Fruit fly (Drosophila melanogaster) whole organism, embryonic: Measurements from ENCODE around the gene CG5355.
A peak's percentile ranks its signal among the peaks of the same experiment; 100 is the strongest.

Experiments
- CG13287 ChIP-seq: fragments of 200-800 bp; sonication (Bioruptor generic); IDR thresholded peaks from 2 replicates; pipeline ENCODE4 v1.3.6; 2022; ENCODE audit warnings: missing biosample characterization, missing genetic modification characterization; ENCODE audit not compliant: partially characterized antibody
- CG14667 ChIP-seq: fragments of 200-800 bp; sonication (Bioruptor generic); IDR thresholded peaks from 2 replicates; pipeline ENCODE4 v1.3.6; 2022; ENCODE audit warnings: missing biosample characterization, missing genetic modification characterization
- CG15479 ChIP-seq: fragments of 200-800 bp; sonication (Bioruptor generic); optimal IDR thresholded peaks from 3 replicates; lab custom pipeline; 2019; ENCODE audit warnings: missing biosample characterization, mild to moderate bottlenecking, missing genetic modification characterization, moderate library complexity
- CG1603 ChIP-seq: fragments of 200-800 bp; sonication (Bioruptor generic); optimal IDR thresholded peaks from 2 replicates; lab custom pipeline; 2019; ENCODE audit warnings: missing biosample characterization, mild to moderate bottlenecking, missing genetic modification characterization, moderate library complexity
- CG16813 ChIP-seq: fragments of 200-800 bp; sonication (Bioruptor generic); IDR thresholded peaks from 3 replicates; pipeline ENCODE4 v1.3.6; 2022; ENCODE audit warnings: missing biosample characterization, missing genetic modification characterization; ENCODE audit not compliant: partially characterized antibody
- CG17186 ChIP-seq: fragments of 200-800 bp; sonication (Bioruptor generic); optimal IDR thresholded peaks from 3 replicates; lab custom pipeline; 2017; ENCODE audit warnings: missing biosample characterization, missing genetic modification reagents, missing genetic modification characterization
- CG18476 ChIP-seq: fragments of 200-800 bp; sonication (Bioruptor generic); optimal IDR thresholded peaks from 2 replicates; lab custom pipeline; 2016; ENCODE audit warnings: missing biosample characterization, mild to moderate bottlenecking, missing genetic modification characterization
- CG18619 ChIP-seq: fragments of 200-800 bp; sonication (Bioruptor generic); optimal IDR thresholded peaks from 3 replicates; lab custom pipeline; 2017; ENCODE audit warnings: missing biosample characterization, mild to moderate bottlenecking, missing genetic modification characterization
- CG18764 ChIP-seq: fragments of 200-800 bp; sonication (Bioruptor generic); optimal IDR thresholded peaks from 3 replicates; lab custom pipeline; 2016; ENCODE audit warnings: missing biosample characterization, missing genetic modification characterization
- CG2116 ChIP-seq: fragments of 200-800 bp; sonication (Bioruptor generic); optimal IDR thresholded peaks from 3 replicates; lab custom pipeline; 2018; ENCODE audit warnings: missing biosample characterization, mild to moderate bottlenecking, missing genetic modification characterization
- CG2129 ChIP-seq: fragments of 200-800 bp; sonication (Bioruptor generic); IDR thresholded peaks from 2 replicates; pipeline ENCODE4 v1.3.6; 2022; ENCODE audit warnings: missing biosample characterization, missing genetic modification characterization; ENCODE audit not compliant: partially characterized antibody
- CG34376 ChIP-seq: fragments of 200-800 bp; sonication (Bioruptor generic); optimal IDR thresholded peaks from 2 replicates; lab custom pipeline; 2018; ENCODE audit warnings: missing biosample characterization, mild to moderate bottlenecking, missing genetic modification characterization
- CG4424 ChIP-seq: fragments of 200-800 bp; sonication (Bioruptor generic); optimal IDR thresholded peaks from 3 replicates; lab custom pipeline; 2016; ENCODE audit warnings: missing biosample characterization, missing genetic modification characterization
- CG4617 ChIP-seq: fragments of 200-800 bp; sonication (Bioruptor generic); optimal IDR thresholded peaks from 3 replicates; lab custom pipeline; 2016; ENCODE audit warnings: missing biosample characterization, missing genetic modification characterization, borderline replicate concordance
- CG7556 ChIP-seq: fragments of 200-800 bp; sonication (Bioruptor generic); optimal IDR thresholded peaks from 2 replicates; lab custom pipeline; 2017; ENCODE audit warnings: missing biosample characterization, mild to moderate bottlenecking, missing genetic modification characterization
- CG8944 ChIP-seq: fragments of 200-800 bp; sonication (Bioruptor generic); optimal IDR thresholded peaks from 3 replicates; lab custom pipeline; 2016; ENCODE audit warnings: missing biosample characterization, missing genetic modification characterization
- CG9876 ChIP-seq: fragments of 200-800 bp; sonication (Bioruptor generic); optimal IDR thresholded peaks from 2 replicates; lab custom pipeline; 2016; ENCODE audit warnings: missing biosample characterization, missing genetic modification characterization
- CoRest ChIP-seq: fragments of 200-800 bp; sonication (Bioruptor generic); optimal IDR thresholded peaks from 3 replicates; lab custom pipeline; 2018; ENCODE audit warnings: missing biosample characterization, mild to moderate bottlenecking, missing genetic modification characterization, moderate library complexity
- Dip2 ChIP-seq: fragments of 200-800 bp; sonication (Bioruptor generic); IDR thresholded peaks from 2 replicates; pipeline ENCODE4 v1.3.6; 2022; ENCODE audit warnings: missing biosample characterization, missing genetic modification characterization
- Dip3 ChIP-seq: fragments of 200-800 bp; sonication (Bioruptor generic); optimal IDR thresholded peaks from 3 replicates; lab custom pipeline; 2016; ENCODE audit warnings: missing biosample characterization, missing genetic modification characterization
- Fer1 ChIP-seq: fragments of 200-800 bp; sonication (Bioruptor generic); optimal IDR thresholded peaks from 2 replicates; lab custom pipeline; 2017; ENCODE audit warnings: missing biosample characterization, mild to moderate bottlenecking, missing genetic modification characterization
- Kr ChIP-seq: fragments of 200-800 bp; sonication (Bioruptor generic); optimal IDR thresholded peaks from 2 replicates; lab custom pipeline; 2017; ENCODE audit warnings: missing biosample characterization, mild to moderate bottlenecking, missing genetic modification characterization
- Lhr ChIP-seq: fragments of 200-800 bp; sonication (Bioruptor generic); optimal IDR thresholded peaks from 3 replicates; lab custom pipeline; 2017; ENCODE audit warnings: mild to moderate bottlenecking, missing biosample characterization, missing genetic modification reagents, missing genetic modification characterization
- MBD-R2 ChIP-seq: fragments of 200-800 bp; sonication (Bioruptor generic); IDR thresholded peaks from 2 replicates; pipeline ENCODE4 v1.3.6; 2022; ENCODE audit warnings: missing biosample characterization, missing genetic modification characterization
- Med ChIP-seq: fragments of 200-800 bp; sonication (Bioruptor generic); peaks from one replicate; lab custom pipeline; 2016; ENCODE audit warnings: missing biosample characterization, missing genetic modification characterization, mild to moderate bottlenecking, inconsistent platforms, moderate library complexity
- Nf-YC ChIP-seq: fragments of 200-800 bp; optimal IDR thresholded peaks from 3 replicates; lab custom pipeline; 2019; ENCODE audit warnings: missing biosample characterization, mild to moderate bottlenecking, missing genetic modification characterization, moderate library complexity
- Sin3A ChIP-seq: fragments of >200 bp; optimal IDR thresholded peaks from 2 replicates; lab custom pipeline; 2018
- Sox100B ChIP-seq: fragments of 200-800 bp; sonication (Bioruptor generic); optimal IDR thresholded peaks from 3 replicates; lab custom pipeline; 2018; ENCODE audit warnings: missing biosample characterization, mild to moderate bottlenecking, missing genetic modification characterization
- Sry-δ ChIP-seq: fragments of 200-800 bp; sonication (Bioruptor generic); optimal IDR thresholded peaks from 2 replicates; lab custom pipeline; 2016; ENCODE audit warnings: missing biosample characterization, missing genetic modification characterization
- Stat92E ChIP-seq, 3 experiments: fragments of >200 bp in 2 of 3; fragments of 200-800 bp in 1 of 3; sonication (Bioruptor generic) in 1 of 3; optimal IDR thresholded peaks; 2 replicates each; lab custom pipeline; 2017 to 2019; ENCODE audit warnings: missing biosample characterization in 3 of 3, missing genetic modification characterization in 3 of 3, mild to moderate bottlenecking in 1 of 3, moderate library complexity in 1 of 3
- Vsx1 ChIP-seq: fragments of 200-800 bp; sonication (Bioruptor generic); optimal IDR thresholded peaks from 2 replicates; lab custom pipeline; 2017; ENCODE audit warnings: missing biosample characterization, mild to moderate bottlenecking, missing genetic modification characterization, missing genetic modification reagents
- bsh ChIP-seq, 2 experiments: fragments of 200-800 bp; sonication (Bioruptor generic); optimal IDR thresholded peaks; 2 replicates each; lab custom pipeline; 2017 to 2018; ENCODE audit warnings: mild to moderate bottlenecking in 2 of 2, missing biosample characterization in 2 of 2, missing genetic modification characterization in 2 of 2, moderate library complexity in 1 of 2
- crp ChIP-seq, 2 experiments: fragments of 200-800 bp; sonication (Bioruptor generic); optimal IDR thresholded peaks; 2 replicates in 1 of 2; 3 replicates in 1 of 2; lab custom pipeline; 2017; ENCODE audit warnings: missing biosample characterization in 2 of 2, missing genetic modification characterization in 2 of 2, mild to moderate bottlenecking in 1 of 2, moderate library complexity in 1 of 2
- gsb-n ChIP-seq: fragments of 200-800 bp; sonication (Bioruptor generic); optimal IDR thresholded peaks from 3 replicates; lab custom pipeline; 2018; ENCODE audit warnings: missing biosample characterization, mild to moderate bottlenecking, missing genetic modification characterization
- gt ChIP-seq: fragments of 200-800 bp; sonication (Bioruptor generic); IDR thresholded peaks from 2 replicates; pipeline ENCODE4 v1.3.6; 2022; ENCODE audit warnings: missing biosample characterization, missing genetic modification characterization
- mld ChIP-seq: fragments of 200-800 bp; sonication (Bioruptor generic); IDR thresholded peaks from 3 replicates; pipeline ENCODE4 v1.3.6; 2022; ENCODE audit warnings: missing biosample characterization, missing genetic modification characterization; ENCODE audit not compliant: partially characterized antibody
- nerfin-2 ChIP-seq: fragments of 200-800 bp; sonication (Bioruptor generic); IDR thresholded peaks from 2 replicates; pipeline ENCODE4 v1.3.6; 2022; ENCODE audit warnings: missing biosample characterization, missing genetic modification characterization; ENCODE audit not compliant: partially characterized antibody
- nom ChIP-seq: fragments of 200-800 bp; sonication (Bioruptor generic); optimal IDR thresholded peaks from 2 replicates; lab custom pipeline; 2017; ENCODE audit warnings: missing biosample characterization, missing genetic modification characterization, mild to moderate bottlenecking, moderate library complexity, missing genetic modification reagents
- pum ChIP-seq: fragments of 200-800 bp; sonication (Bioruptor generic); optimal IDR thresholded peaks from 2 replicates; lab custom pipeline; 2016; ENCODE audit warnings: missing biosample characterization, missing genetic modification characterization
- schlank ChIP-seq: fragments of 200-800 bp; sonication (Bioruptor generic); optimal IDR thresholded peaks from 2 replicates; lab custom pipeline; 2018; ENCODE audit warnings: missing biosample characterization, mild to moderate bottlenecking, missing genetic modification characterization
- sd ChIP-seq: fragments of 200-800 bp; sonication (Bioruptor generic); optimal IDR thresholded peaks from 3 replicates; lab custom pipeline; 2018; ENCODE audit warnings: missing biosample characterization, mild to moderate bottlenecking, missing genetic modification characterization, moderate library complexity
- sr ChIP-seq: fragments of 200-800 bp; sonication (Bioruptor generic); IDR thresholded peaks from 3 replicates; pipeline ENCODE4 v1.3.6; 2022; ENCODE audit warnings: missing biosample characterization, missing genetic modification characterization
- sug ChIP-seq: fragments of 200-800 bp; optimal IDR thresholded peaks from 2 replicates; lab custom pipeline; 2019; ENCODE audit warnings: missing biosample characterization, mild to moderate bottlenecking, missing genetic modification characterization, moderate library complexity
- tna ChIP-seq: fragments of 200-800 bp; sonication (Bioruptor generic); IDR thresholded peaks from 2 replicates; pipeline ENCODE4 v1.3.6; 2022; ENCODE audit warnings: missing biosample characterization, missing genetic modification characterization; ENCODE audit not compliant: partially characterized antibody
- trem ChIP-seq: fragments of 200-800 bp; optimal IDR thresholded peaks from 3 replicates; lab custom pipeline; 2019; ENCODE audit warnings: missing biosample characterization, mild to moderate bottlenecking, missing genetic modification characterization, moderate library complexity
- twi ChIP-seq: fragments of 200-800 bp; optimal IDR thresholded peaks from 2 replicates; lab custom pipeline; 2019; ENCODE audit warnings: missing biosample characterization, mild to moderate bottlenecking, missing genetic modification characterization, moderate library complexity
- unc-4 ChIP-seq: fragments of 200-800 bp; sonication (Bioruptor generic); IDR thresholded peaks from 2 replicates; pipeline ENCODE4 v1.3.6; 2022; ENCODE audit warnings: missing biosample characterization, missing genetic modification characterization; ENCODE audit not compliant: partially characterized antibody
- vnd ChIP-seq: fragments of 200-800 bp; sonication (Bioruptor generic); IDR thresholded peaks from 3 replicates; pipeline ENCODE4 v1.3.6; 2022; ENCODE audit warnings: missing biosample characterization, missing genetic modification characterization; ENCODE audit not compliant: partially characterized antibody

Gene CG5355

dm6 chr2L:10426534-10427048, 13.3 kb upstream of the CG5355 start, which contains the start of the genes SmB and KdelR (continued):
- TF ChIP-seq tna (GFP tag; lab: Robert Waterston, UW) (peak; percentile 84), Sox100B (GFP tag; lab: Kevin White, UChicago) (peak; percentile 48), CG2116 (GFP tag; lab: Kevin White, UChicago) (peak; percentile 94), Fer1 (GFP tag; lab: Kevin White, UChicago) (peak; percentile 33), Dip2 (no peak), CG15479 (GFP tag; lab: Kevin White, UChicago) (no peak), twi (tag; lab: Kevin White, UChicago) (peak; percentile 17), CG16813 (GFP tag; lab: Robert Waterston, UW) (peak; percentile 82), CG9876 (GFP tag; lab: Kevin White, UChicago) (no peak), CG2129 (GFP tag; lab: Robert Waterston, UW) (peak; percentile 31; the same call in 1 of the 2 replicates), vnd (GFP tag; lab: Robert Waterston, UW) (peak; percentile 89; the same call in 2 of the 3 replicates), Kr (no peak), Vsx1 (GFP tag; lab: Kevin White, UChicago) (peak; percentile 69), CG18764 (GFP tag; lab: Kevin White, UChicago) (no peak), crp (GFP tag; optimal IDR thresholded peaks at IDR 0.05; lab: Kevin White, UChicago) (peak in 1 of 2 experiments; percentile 54), CG18619 (no peak), gt (no peak), trem (peak; percentile 78), Med (GFP tag; lab: Kevin White, UChicago) (peak; percentile 83), CoRest (peak; percentile 16), Nf-YC (peak; percentile 60), mld (GFP tag; lab: Robert Waterston, UW) (peak; percentile 76; the same call in 2 of the 3 replicates), sr (GFP tag; lab: Robert Waterston, UW) (no peak), CG4617 (peak; percentile 18), CG13287 (GFP tag; lab: Robert Waterston, UW) (peak; percentile 92), Sry-δ (GFP tag; lab: Kevin White, UChicago) (peak; percentile 89), pum (GFP tag; lab: Kevin White, UChicago) (peak; percentile 10), Dip3 (no peak), CG7556 (GFP tag; lab: Kevin White, UChicago) (peak; percentile 30), CG18476 (peak; percentile 7), Stat92E (GFP tag; optimal IDR thresholded peaks at IDR 0.05; lab: Kevin White, UChicago) (peak in 1 of 3 experiments; percentile 7), CG17186 (GFP tag; lab: Kevin White, UChicago) (peak; percentile 3), gsb-n (tag; lab: Kevin White, UChicago) (peak; percentile 57), Lhr (GFP tag; lab: Kevin White, UChicago) (peak; percentile 56), CG1603 (tag; lab: Kevin White, UChicago) (peak; percentile 16), unc-4 (GFP tag; lab: Robert Waterston, UW) (peak; percentile 83), sug (tag; lab: Kevin White, UChicago) (peak; percentile 58), MBD-R2 (peak; percentile 55), CG34376 (GFP tag; lab: Kevin White, UChicago) (no peak), CG4424 (peak; percentile 37), Sin3A (lab: Kevin White, UChicago) (peak; percentile 44), CG8944 (GFP tag; lab: Kevin White, UChicago) (no peak), CG14667 (GFP tag; lab: Robert Waterston, UW) (no peak), nerfin-2 (GFP tag; lab: Robert Waterston, UW) (peak; percentile 95), bsh (GFP tag; optimal IDR thresholded peaks at IDR 0.05; lab: Kevin White, UChicago) (peak in 1 of 2 experiments; percentile 1), sd (tag; lab: Kevin White, UChicago) (no peak), nom (GFP tag; lab: Kevin White, UChicago) (peak; percentile 4), schlank (tag; lab: Kevin White, UChicago) (no peak)
